Fruit fly (Drosophila melanogaster) whole organism, prepupa: ENCODE measurements around the gene Jwa.

Experiments
- CG10669 ChIP-seq: fragments of 200-800 bp; sonication (Bioruptor generic); optimal IDR thresholded peaks from 3 replicates; lab custom pipeline; 2018; ENCODE audit warnings: missing biosample characterization, mild to moderate bottlenecking, missing genetic modification characterization, moderate library complexity
- CG4318 ChIP-seq: fragments of 200-800 bp; sonication (Bioruptor generic); optimal IDR thresholded peaks from 3 replicates; lab custom pipeline; 2017; ENCODE audit warnings: missing biosample characterization, mild to moderate bottlenecking, missing genetic modification characterization
- Eip93F ChIP-seq: fragments of 200-800 bp; sonication (Bioruptor generic); optimal IDR thresholded peaks from 2 replicates; lab custom pipeline; 2016; ENCODE audit warnings: missing biosample characterization, mild to moderate bottlenecking, missing genetic modification characterization
- Ets96B ChIP-seq: fragments of 200-800 bp; optimal IDR thresholded peaks from 2 replicates; lab custom pipeline; 2019; ENCODE audit warnings: missing biosample characterization, mild to moderate bottlenecking, missing genetic modification characterization, moderate library complexity
- Gug ChIP-seq: fragments of 200-800 bp; sonication (Bioruptor generic); IDR thresholded peaks from 2 replicates; pipeline ENCODE4 v1.3.6; 2022; ENCODE audit warnings: missing biosample characterization, missing genetic modification characterization
- Sox102F ChIP-seq: fragments of 200-800 bp; sonication (Bioruptor generic); optimal IDR thresholded peaks from 2 replicates; lab custom pipeline; 2016; ENCODE audit warnings: missing biosample characterization, mild to moderate bottlenecking, missing genetic modification characterization
- esn ChIP-seq: fragments of 200-800 bp; sonication (Bioruptor generic); optimal IDR thresholded peaks from 2 replicates; lab custom pipeline; 2016; ENCODE audit warnings: missing biosample characterization, mild to moderate bottlenecking, missing genetic modification characterization, moderate library complexity
- fkh ChIP-seq: fragments of 200-800 bp; sonication (Bioruptor generic); optimal IDR thresholded peaks from 3 replicates; lab custom pipeline; 2017; ENCODE audit warnings: missing biosample characterization, mild to moderate bottlenecking, missing genetic modification characterization, moderate library complexity
- net ChIP-seq: fragments of 200-800 bp; sonication (Bioruptor generic); optimal IDR thresholded peaks from 3 replicates; lab custom pipeline; 2016; ENCODE audit warnings: missing biosample characterization, missing genetic modification characterization
- ss ChIP-seq, 2 experiments: fragments of 200-800 bp; sonication (Bioruptor generic); optimal IDR thresholded peaks; 2 replicates in 1 of 2; 3 replicates in 1 of 2; lab custom pipeline; 2017 to 2018; ENCODE audit warnings: mild to moderate bottlenecking in 2 of 2, missing biosample characterization in 2 of 2, missing genetic modification characterization in 2 of 2, moderate library complexity in 1 of 2
- vri ChIP-seq: fragments of 200-800 bp; sonication (Bioruptor generic); optimal IDR thresholded peaks from 3 replicates; lab custom pipeline; 2016; ENCODE audit warnings: missing biosample characterization, mild to moderate bottlenecking, missing genetic modification characterization

DNA sequence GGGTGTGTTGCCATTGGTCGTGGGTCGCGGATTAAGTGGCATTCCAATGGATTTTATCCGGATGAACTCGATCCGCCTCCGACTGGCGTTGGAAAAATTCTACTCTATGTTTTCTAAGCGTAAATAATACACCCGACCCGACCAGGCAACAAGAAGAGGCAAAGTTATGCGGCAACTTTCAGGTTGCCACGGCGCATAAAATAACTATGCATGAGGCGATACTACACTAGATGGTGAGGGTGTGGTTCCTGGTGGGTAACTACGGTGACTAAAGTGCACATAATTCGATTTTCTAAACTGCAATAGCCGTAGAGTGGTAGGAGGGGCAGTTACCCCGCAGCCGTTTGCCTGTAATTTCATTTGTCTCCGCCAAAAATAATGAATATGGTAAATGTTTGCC is 34.4 kb downstream of the Jwa start, which contains the start of gene CG43338:
- TF ChIP-seq Gug (GFP tag; lab: Robert Waterston, UW) = no peak
- no peak for TF ChIP-seq Ets96B (tag; lab: Kevin White, UChicago)
- no peak for TF ChIP-seq Sox102F (GFP tag; lab: Kevin White, UChicago)
- TF ChIP-seq vri (GFP tag; lab: Kevin White, UChicago) = no peak
- no peak for TF ChIP-seq esn
- no peak for TF ChIP-seq net (GFP tag; lab: Kevin White, UChicago)
- no peak for TF ChIP-seq fkh (GFP tag; lab: Kevin White, UChicago)
- TF ChIP-seq Eip93F (GFP tag; lab: Kevin White, UChicago) = no peak
- TF ChIP-seq CG4318 = no peak
- TF ChIP-seq ss (GFP tag; optimal IDR thresholded peaks at IDR 0.05; lab: Kevin White, UChicago) = no peak
- no peak for TF ChIP-seq CG10669 (GFP tag; lab: Kevin White, UChicago)
